Worm (Caenorhabditis elegans): ENCODE measurements around the gene Y57A10A.31.

Y57A10A.31 gene

ce11 chrII:12339644-12340043 lies 50.5 kb downstream of the Y57A10A.31 start, which contains the start of gene sop-2:
TSS of gene sop-2 (plus strand) at chrII:12339944.
- no peak for TF ChIP-seq mbf-1 (tag; optimal IDR thresholded peaks at IDR 0.05)
- no peak for TF ChIP-seq nhr-10 (tag; optimal IDR thresholded peaks at IDR 0.05)
- TF ChIP-seq Y55F3AM.14 (GFP tag; optimal IDR thresholded peaks at IDR 0.05): no peak
- TF ChIP-seq mdl-1 (tag; optimal IDR thresholded peaks at IDR 0.05): no peak
- TF ChIP-seq crh-2 (tag; optimal IDR thresholded peaks at IDR 0.05): no peak
- no peak for TF ChIP-seq ceh-16 (tag; optimal IDR thresholded peaks at IDR 0.05)
- no peak for TF ChIP-seq ztf-1 (GFP tag; conservative IDR thresholded peaks at IDR 0.05)
- TF ChIP-seq nhr-6 (tag; optimal IDR thresholded peaks at IDR 0.05): no peak

DNA sequence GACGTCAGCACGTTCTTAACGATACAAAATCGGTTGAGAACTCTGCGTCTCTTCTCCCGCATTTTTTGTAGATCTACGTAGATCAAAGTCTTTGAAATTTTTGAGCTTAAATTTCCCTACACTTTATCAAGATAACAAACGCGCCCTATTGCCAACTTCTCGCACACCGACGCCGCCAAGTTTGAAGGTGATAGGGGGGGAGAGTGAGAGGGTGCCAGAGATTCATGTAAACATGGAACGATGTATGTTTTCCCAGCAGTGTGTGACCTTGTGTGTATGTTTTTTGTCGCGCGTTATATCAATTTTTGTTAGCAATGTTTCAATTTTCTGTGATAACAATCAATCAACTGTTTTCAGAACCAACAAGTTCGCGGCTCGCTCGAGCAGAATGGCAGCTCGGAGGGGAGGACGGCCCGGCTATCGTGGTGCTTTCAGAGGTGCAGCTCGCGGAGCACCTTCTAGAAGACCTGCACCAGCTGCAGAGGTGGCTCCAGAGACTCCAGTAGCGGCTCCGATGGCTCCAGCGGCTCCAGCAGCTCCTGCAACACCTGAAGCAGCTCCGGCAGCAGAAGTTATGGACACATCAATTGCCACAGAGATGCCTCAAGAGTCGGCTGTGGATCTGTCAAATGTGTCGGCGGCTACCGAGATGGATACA lies 52.5 kb downstream of the Y57A10A.31 start:
- TF ChIP-seq unc-55 (GFP tag; optimal IDR thresholded peaks at IDR 0.05) (peak; percentile 24), nhr-25 (tag; optimal IDR thresholded peaks at IDR 0.05) (peak; percentile 17), nhr-129 (tag; optimal IDR thresholded peaks at IDR 0.05) (peak; percentile 28), nhr-11 (tag; optimal IDR thresholded peaks at IDR 0.05) (no peak)

DNA sequence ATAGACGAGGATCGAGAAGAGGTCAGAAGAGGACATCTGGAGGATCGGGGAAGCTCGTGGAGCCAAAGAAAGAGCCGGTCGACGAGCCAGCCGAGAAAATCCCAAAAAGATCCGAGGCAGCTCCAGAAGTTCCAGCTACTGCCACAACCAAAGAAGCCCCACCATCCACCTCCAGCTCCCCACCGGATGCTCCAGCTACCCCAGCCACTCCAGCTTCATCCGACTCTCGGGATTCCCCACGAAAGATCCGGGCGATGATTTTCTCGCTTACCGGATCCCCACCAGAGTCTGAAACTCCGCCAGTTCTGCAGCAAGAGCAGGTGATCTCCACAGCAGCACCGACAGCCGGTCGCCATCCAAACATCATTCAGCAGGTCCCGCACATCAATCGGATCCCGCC lies 53.7 kb downstream of the Y57A10A.31 start:
- TF ChIP-seq ceh-82 (tag; optimal IDR thresholded peaks at IDR 0.05): no peak

DNA sequence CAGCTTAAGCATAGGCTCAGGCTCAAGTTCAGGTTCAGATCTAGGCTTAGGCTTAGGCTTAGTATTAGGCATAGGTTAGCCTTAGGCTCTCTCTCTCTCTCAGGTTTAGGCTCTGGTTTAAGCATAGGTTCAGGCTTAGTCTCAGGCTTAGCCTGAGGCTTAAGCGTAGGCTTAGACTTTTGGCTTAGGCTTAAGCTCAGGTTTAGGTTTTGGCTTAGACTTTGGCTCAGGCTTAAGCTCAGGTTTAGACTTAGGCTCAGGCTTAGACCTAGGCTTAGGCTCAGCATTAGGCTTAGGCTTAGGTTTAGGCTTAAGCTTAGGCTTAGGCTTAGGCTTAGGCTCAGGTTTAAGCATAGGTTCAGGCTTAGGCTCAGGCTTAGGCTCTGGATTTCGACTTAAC lies 54.5 kb downstream of the Y57A10A.31 start:
- no peak for TF ChIP-seq alr-1 (tag; optimal IDR thresholded peaks at IDR 0.05)
- no peak for TF ChIP-seq fos-1 (tag; optimal IDR thresholded peaks at IDR 0.05)
- no peak for TF ChIP-seq gmeb-1 (tag; optimal IDR thresholded peaks at IDR 0.05)
- no peak for TF ChIP-seq lsy-2 (tag; optimal IDR thresholded peaks at IDR 0.05)
- TF ChIP-seq zag-1 (tag; optimal IDR thresholded peaks at IDR 0.05): no peak
- TF ChIP-seq ZK546.5 (tag; optimal IDR thresholded peaks at IDR 0.05): no peak
- TF ChIP-seq mbf-1 (tag; optimal IDR thresholded peaks at IDR 0.05): no peak
- TF ChIP-seq ztf-11 (tag; optimal IDR thresholded peaks at IDR 0.05): no peak
- no peak for TF ChIP-seq C34F6.9 (tag; optimal IDR thresholded peaks at IDR 0.05)
- TF ChIP-seq nhr-6 (tag; optimal IDR thresholded peaks at IDR 0.05): no peak
- no peak for TF ChIP-seq R02D3.7 (tag; optimal IDR thresholded peaks at IDR 0.05)
- TF ChIP-seq nhr-77 (tag; optimal IDR thresholded peaks at IDR 0.05): no peak
- no peak for TF ChIP-seq nhr-237 (tag; optimal IDR thresholded peaks at IDR 0.05)
- no peak for TF ChIP-seq elt-1 (tag; optimal IDR thresholded peaks at IDR 0.05)
- no peak for TF ChIP-seq mdl-1 (tag; optimal IDR thresholded peaks at IDR 0.05)
- no peak for TF ChIP-seq ztf-1 (GFP tag; conservative IDR thresholded peaks at IDR 0.05)
- TF ChIP-seq sma-9 (GFP tag; optimal IDR thresholded peaks at IDR 0.05): no peak
- TF ChIP-seq sma-9 (tag; optimal IDR thresholded peaks at IDR 0.05): no peak
- TF ChIP-seq ceh-16 (tag; optimal IDR thresholded peaks at IDR 0.05): no peak

DNA sequence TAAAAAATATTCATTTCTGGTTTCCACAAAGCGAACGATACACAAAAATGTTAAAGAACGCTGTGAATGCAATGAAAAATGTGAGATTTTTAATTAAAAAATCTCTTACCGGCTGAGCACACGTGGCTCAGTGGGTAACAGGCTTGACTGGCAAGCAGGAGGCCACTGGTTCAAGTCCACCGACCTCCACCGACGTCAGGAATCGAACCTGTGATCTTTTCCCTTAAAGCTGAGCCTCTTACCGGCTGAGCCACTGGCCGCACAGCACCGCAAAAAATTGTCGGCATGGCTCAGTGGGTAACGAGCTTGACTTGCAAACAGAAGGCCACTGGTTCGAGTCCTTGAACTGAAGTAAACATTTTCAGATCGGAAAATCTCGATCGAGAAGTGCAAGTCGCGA lies 55.6 kb downstream of the Y57A10A.31 start, which contains the start of gene C44C11.6:
Gene C44C11.6 (plus strand): TSS at position 23 of the 400 bp plus-strand sequence.
- TF ChIP-seq elt-1 (tag; optimal IDR thresholded peaks at IDR 0.05) (no peak), unc-39 (tag; optimal IDR thresholded peaks at IDR 0.05) (no peak), peb-1 (tag; optimal IDR thresholded peaks at IDR 0.05) (no peak), F13H6.1 (tag; optimal IDR thresholded peaks at IDR 0.05) (peak; percentile 5), alr-1 (tag; optimal IDR thresholded peaks at IDR 0.05) (no peak), lin-13 (GFP tag; optimal IDR thresholded peaks at IDR 0.05) (no peak), nhr-12 (tag; optimal IDR thresholded peaks at IDR 0.05) (no peak), nhr-129 (tag; optimal IDR thresholded peaks at IDR 0.05) (peak; percentile 11), unc-62 (GFP tag; optimal IDR thresholded peaks at IDR 0.05) (no peak), ztf-1 (GFP tag; conservative IDR thresholded peaks at IDR 0.05) (no peak), crh-2 (tag; optimal IDR thresholded peaks at IDR 0.05) (no peak), unc-55 (GFP tag; optimal IDR thresholded peaks at IDR 0.05) (no peak), egl-27 (tag; optimal IDR thresholded peaks at IDR 0.05) (no peak)
